Fruit fly (Drosophila melanogaster) whole organism, embryonic: ENCODE data around the gene EMC6.

Source experiments
- Atf3 ChIP-seq: fragments of 200-800 bp; sonication (Bioruptor generic); optimal IDR thresholded peaks from 3 replicates; lab custom pipeline; 2016; ENCODE audit warnings: missing biosample characterization, missing genetic modification characterization
- Awh ChIP-seq: fragments of 200-800 bp; sonication (Bioruptor generic); IDR thresholded peaks from 2 replicates; pipeline ENCODE4, ENCODE4 v1.3.6; 2022; ENCODE audit warnings: missing biosample characterization, missing genetic modification characterization
- BEAF-32 ChIP-seq: fragments of 200-800 bp; sonication (Bioruptor generic); optimal IDR thresholded peaks from 3 replicates; lab custom pipeline; 2017; ENCODE audit warnings: missing biosample characterization, missing genetic modification characterization, mild to moderate bottlenecking, moderate library complexity, missing genetic modification reagents
- CG11093 ChIP-seq: fragments of 200-800 bp; sonication (Bioruptor generic); IDR thresholded peaks from 3 replicates; pipeline ENCODE4 v1.3.6; 2022; ENCODE audit warnings: missing biosample characterization, missing genetic modification characterization
- CG12769 ChIP-seq: fragments of 200-800 bp; sonication (Bioruptor generic); optimal IDR thresholded peaks from 2 replicates; lab custom pipeline; 2019; ENCODE audit warnings: missing biosample characterization, mild to moderate bottlenecking, missing genetic modification characterization, moderate library complexity
- CG13624 ChIP-seq: fragments of 200-800 bp; sonication (Bioruptor generic); optimal IDR thresholded peaks from 2 replicates; lab custom pipeline; 2016; ENCODE audit warnings: missing biosample characterization, missing genetic modification characterization
- CG14860 ChIP-seq: fragments of 200-800 bp; sonication (Bioruptor generic); IDR thresholded peaks from 3 replicates; pipeline ENCODE4 v1.3.6; 2022; ENCODE audit warnings: missing biosample characterization, missing genetic modification characterization; ENCODE audit not compliant: partially characterized antibody
- CG15479 ChIP-seq: fragments of 200-800 bp; sonication (Bioruptor generic); optimal IDR thresholded peaks from 3 replicates; lab custom pipeline; 2019; ENCODE audit warnings: missing biosample characterization, mild to moderate bottlenecking, missing genetic modification characterization, moderate library complexity
- CG17385 ChIP-seq: fragments of 200-800 bp; sonication (Bioruptor generic); optimal IDR thresholded peaks from 3 replicates; lab custom pipeline; 2018; ENCODE audit warnings: missing biosample characterization, mild to moderate bottlenecking, missing genetic modification characterization
- CG18011 ChIP-seq: fragments of 200-800 bp; sonication (Bioruptor generic); optimal IDR thresholded peaks from 2 replicates; lab custom pipeline; 2017; ENCODE audit warnings: missing biosample characterization, missing genetic modification characterization, mild to moderate bottlenecking, moderate library complexity, missing genotype
- CG18619 ChIP-seq: fragments of 200-800 bp; sonication (Bioruptor generic); optimal IDR thresholded peaks from 3 replicates; lab custom pipeline; 2017; ENCODE audit warnings: missing biosample characterization, mild to moderate bottlenecking, missing genetic modification characterization
- CG31224 ChIP-seq: fragments of 200-800 bp; sonication (Bioruptor generic); IDR thresholded peaks from 2 replicates; pipeline ENCODE4 v1.3.6; 2022; ENCODE audit warnings: missing biosample characterization, missing genetic modification characterization
- CG31365 ChIP-seq: fragments of 200-800 bp; sonication (Bioruptor generic); optimal IDR thresholded peaks from 2 replicates; lab custom pipeline; 2018; ENCODE audit warnings: missing biosample characterization, mild to moderate bottlenecking, missing genetic modification characterization
- CG34422 ChIP-seq: fragments of 200-800 bp; sonication (Bioruptor generic); IDR thresholded peaks from 3 replicates; pipeline ENCODE4 v1.3.6; 2022; ENCODE audit warnings: missing biosample characterization, missing genetic modification characterization
- CG3995 ChIP-seq: fragments of 200-800 bp; sonication (Bioruptor generic); optimal IDR thresholded peaks from 3 replicates; lab custom pipeline; 2016; ENCODE audit warnings: missing biosample characterization, missing genetic modification characterization
- CG4360 ChIP-seq: fragments of 200-800 bp; sonication (Bioruptor generic); IDR thresholded peaks from 2 replicates; pipeline ENCODE4 v1.3.6; 2022; ENCODE audit warnings: missing biosample characterization, missing genetic modification characterization
- CG4617 ChIP-seq: fragments of 200-800 bp; sonication (Bioruptor generic); optimal IDR thresholded peaks from 3 replicates; lab custom pipeline; 2016; ENCODE audit warnings: missing biosample characterization, missing genetic modification characterization, borderline replicate concordance
- CG6175 ChIP-seq: fragments of 200-800 bp; sonication (Bioruptor generic); IDR thresholded peaks from 3 replicates; pipeline ENCODE4 v1.3.6; 2022; ENCODE audit warnings: missing biosample characterization, missing genetic modification characterization
- CG6272 ChIP-seq: fragments of 200-800 bp; sonication (Bioruptor generic); IDR thresholded peaks from 2 replicates; pipeline ENCODE4 v1.3.6; 2022; ENCODE audit warnings: missing biosample characterization, missing genetic modification characterization
- CG7357 ChIP-seq: fragments of 200-800 bp; sonication (Bioruptor generic); IDR thresholded peaks from 3 replicates; pipeline ENCODE4 v1.3.6; 2022; ENCODE audit warnings: missing biosample characterization, missing genetic modification characterization
- CG9817 ChIP-seq: fragments of 200-800 bp; sonication (Bioruptor generic); optimal IDR thresholded peaks from 2 replicates; lab custom pipeline; 2018; ENCODE audit warnings: missing biosample characterization, mild to moderate bottlenecking, missing genetic modification characterization, moderate library complexity
- Camta ChIP-seq: fragments of 200-800 bp; sonication (Bioruptor generic); optimal IDR thresholded peaks from 2 replicates; lab custom pipeline; 2016; ENCODE audit warnings: missing biosample characterization, missing genetic modification characterization
- Dip2 ChIP-seq: fragments of 200-800 bp; sonication (Bioruptor generic); IDR thresholded peaks from 2 replicates; pipeline ENCODE4 v1.3.6; 2022; ENCODE audit warnings: missing biosample characterization, missing genetic modification characterization
- Elba2 ChIP-seq: fragments of 200-800 bp; sonication (Bioruptor generic); optimal IDR thresholded peaks from 3 replicates; lab custom pipeline; 2016; ENCODE audit warnings: missing biosample characterization, missing genetic modification characterization
- Gug ChIP-seq: fragments of 200-800 bp; sonication (Bioruptor generic); IDR thresholded peaks from 4 replicates; pipeline ENCODE4 v1.3.6; 2022; ENCODE audit warnings: missing biosample characterization, missing genetic modification characterization
- Hr78 ChIP-seq, 2 experiments: fragments of 200-800 bp in 1 of 2; fragments of >200 bp in 1 of 2; sonication (Bioruptor generic) in 1 of 2; optimal IDR thresholded peaks; 2 replicates each; lab custom pipeline; 2017 to 2019; ENCODE audit warnings: missing biosample characterization in 2 of 2, missing genetic modification characterization in 2 of 2, mild to moderate bottlenecking in 1 of 2, moderate library complexity in 1 of 2
- Hsf ChIP-seq: fragments of 200-800 bp; sonication (Bioruptor generic); optimal IDR thresholded peaks from 3 replicates; lab custom pipeline; 2016; ENCODE audit warnings: missing biosample characterization, missing genetic modification characterization
- NC2α ChIP-seq: fragments of 200-800 bp; sonication (Bioruptor generic); optimal IDR thresholded peaks from 2 replicates; lab custom pipeline; 2016; ENCODE audit warnings: missing biosample characterization, missing genetic modification characterization
- Nf-YA ChIP-seq: fragments of 200-800 bp; sonication (Bioruptor generic); IDR thresholded peaks from 2 replicates; pipeline ENCODE4 v1.3.6; 2022; ENCODE audit warnings: missing biosample characterization, missing genetic modification characterization
- NfI ChIP-seq: fragments of 200-800 bp; sonication (Bioruptor generic); optimal IDR thresholded peaks from 3 replicates; lab custom pipeline; 2018; ENCODE audit warnings: missing biosample characterization, mild to moderate bottlenecking, missing genetic modification characterization, moderate library complexity
- Xrp1 ChIP-seq: fragments of 200-800 bp; sonication (Bioruptor generic); IDR thresholded peaks from 2 replicates; pipeline ENCODE4 v1.3.6; 2022; ENCODE audit warnings: missing biosample characterization, missing genetic modification characterization
- ap ChIP-seq: fragments of 200-800 bp; sonication (Bioruptor generic); IDR thresholded peaks from 2 replicates; pipeline ENCODE4 v1.3.6; 2022; ENCODE audit warnings: missing biosample characterization, missing genetic modification characterization
- ci ChIP-seq: fragments of 200-800 bp; sonication (Bioruptor generic); IDR thresholded peaks from 3 replicates; pipeline ENCODE4 v1.3.6; 2022; ENCODE audit warnings: missing biosample characterization, missing genetic modification characterization
- crc ChIP-seq: fragments of 200-800 bp; sonication (Bioruptor generic); optimal IDR thresholded peaks from 2 replicates; lab custom pipeline; 2016; ENCODE audit warnings: missing biosample characterization, missing genetic modification characterization
- dmrt11E ChIP-seq: fragments of 200-800 bp; sonication (Bioruptor generic); optimal IDR thresholded peaks from 3 replicates; lab custom pipeline; 2018; ENCODE audit warnings: missing biosample characterization, mild to moderate bottlenecking, missing genetic modification characterization, moderate library complexity
- en ChIP-seq: fragments of 200-800 bp; sonication (Bioruptor generic); optimal IDR thresholded peaks from 2 replicates; lab custom pipeline; 2016; ENCODE audit warnings: missing biosample characterization, missing genetic modification characterization
- kni ChIP-seq: fragments of 200-800 bp; sonication (Bioruptor generic); optimal IDR thresholded peaks from 3 replicates; lab custom pipeline; 2017; ENCODE audit warnings: mild to moderate bottlenecking, missing biosample characterization, missing genetic modification reagents, missing genetic modification characterization
- lbe ChIP-seq: fragments of 200-800 bp; sonication (Bioruptor generic); optimal IDR thresholded peaks from 2 replicates; lab custom pipeline; 2016; ENCODE audit warnings: missing biosample characterization, mild to moderate bottlenecking, missing genetic modification characterization
- lov ChIP-seq, 2 experiments: fragments of 200-800 bp in 1 of 2; fragments of >200 bp in 1 of 2; sonication (Bioruptor generic) in 1 of 2; IDR thresholded peaks in 1 of 2; optimal IDR thresholded peaks in 1 of 2; 2 replicates in 1 of 2; 3 replicates in 1 of 2; pipeline versions ENCODE4 v1.3.6 to Lab custom; 2017 to 2022; ENCODE audit warnings: missing biosample characterization in 1 of 2, missing genetic modification characterization in 1 of 2
- nmo ChIP-seq: fragments of 200-800 bp; sonication (Bioruptor generic); optimal IDR thresholded peaks from 2 replicates; lab custom pipeline; 2018; ENCODE audit warnings: missing biosample characterization, mild to moderate bottlenecking, missing genetic modification characterization, moderate library complexity
- pan ChIP-seq, 4 experiments: fragments of >200 bp in 3 of 4; fragments of 200-800 bp in 1 of 4; sonication (Bioruptor generic) in 1 of 4; optimal IDR thresholded peaks in 3 of 4; IDR thresholded peaks in 1 of 4; 2 replicates each; pipeline versions ENCODE4 v1.3.6 to Lab custom; 2017 to 2022; ENCODE audit warnings: missing biosample characterization in 2 of 4, missing genetic modification characterization in 2 of 4, mixed read lengths in 1 of 4
- pros ChIP-seq: fragments of 200-800 bp; sonication (Bioruptor generic); optimal IDR thresholded peaks from 3 replicates; lab custom pipeline; 2019; ENCODE audit warnings: missing biosample characterization, mild to moderate bottlenecking, missing genetic modification characterization, moderate library complexity
- ranshi ChIP-seq: fragments of 200-800 bp; sonication (Bioruptor generic); IDR thresholded peaks from 2 replicates; pipeline ENCODE4 v1.3.6; 2022; ENCODE audit warnings: missing biosample characterization, missing genetic modification characterization
- sima ChIP-seq: fragments of 200-800 bp; sonication (Bioruptor generic); optimal IDR thresholded peaks from 2 replicates; lab custom pipeline; 2016; ENCODE audit warnings: missing biosample characterization, missing genetic modification characterization
- so ChIP-seq: fragments of 200-800 bp; sonication (Bioruptor generic); IDR thresholded peaks from 3 replicates; pipeline ENCODE4 v1.3.6; 2022; ENCODE audit warnings: missing biosample characterization, missing genetic modification characterization
- tll ChIP-seq, 2 experiments: fragments of 200-800 bp in 1 of 2; fragments of >200 bp in 1 of 2; sonication (Bioruptor generic) in 1 of 2; optimal IDR thresholded peaks; 2 replicates each; lab custom pipeline; 2017 to 2019; ENCODE audit warnings: missing biosample characterization in 2 of 2, missing genetic modification characterization in 2 of 2, mild to moderate bottlenecking in 1 of 2, moderate library complexity in 1 of 2
- tup ChIP-seq: fragments of 200-800 bp; sonication (Bioruptor generic); optimal IDR thresholded peaks from 2 replicates; lab custom pipeline; 2016; ENCODE audit warnings: missing biosample characterization, mild to moderate bottlenecking, missing genetic modification characterization, moderate library complexity
- twi ChIP-seq: fragments of 200-800 bp; optimal IDR thresholded peaks from 2 replicates; lab custom pipeline; 2019; ENCODE audit warnings: missing biosample characterization, mild to moderate bottlenecking, missing genetic modification characterization, moderate library complexity

The EMC6 gene

DNA sequence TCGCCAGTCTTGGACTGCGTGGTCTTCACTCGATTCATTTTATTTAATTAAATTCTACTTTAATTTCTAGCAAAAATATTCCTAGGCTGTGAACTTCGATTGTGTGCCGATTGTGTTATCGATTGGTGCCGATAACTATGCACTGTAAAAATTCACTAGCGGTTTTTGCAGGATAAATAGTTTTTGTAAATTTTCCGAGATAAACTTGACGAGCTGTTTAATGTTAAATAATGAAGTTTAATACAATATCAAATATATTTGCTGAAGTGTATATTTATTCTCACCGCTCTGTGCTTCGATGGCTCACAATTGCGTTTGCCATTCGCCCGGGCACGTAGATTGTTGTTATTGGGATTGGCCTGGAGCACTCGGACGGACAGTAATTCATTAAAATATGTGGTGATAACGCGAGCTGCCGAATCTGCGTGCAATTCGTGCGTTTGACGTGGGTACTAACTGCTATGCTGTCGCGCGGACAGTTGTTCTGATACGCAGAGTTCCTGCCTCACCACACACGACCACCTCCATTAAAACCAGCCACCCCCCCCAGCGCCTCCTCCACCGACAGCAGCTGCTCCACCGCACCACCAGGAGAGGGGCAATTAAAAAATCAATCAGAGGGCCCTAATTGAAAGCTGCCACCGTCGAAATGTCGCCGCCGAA, at the start of gene EMC6, which contains the start of gene Hr96 (continued):
- no peak for TF ChIP-seq Hr78 (GFP tag; optimal IDR thresholded peaks at IDR 0.05; lab: Kevin White, UChicago)
- peak; percentile 79 for TF ChIP-seq Nf-YA (GFP tag; lab: Robert Waterston, UW)
- peak; percentile 80 for TF ChIP-seq NC2α (GFP tag; lab: Kevin White, UChicago)
- peak; percentile 91 for TF ChIP-seq CG6272 (GFP tag; lab: Robert Waterston, UW)
- peak; percentile 87 for TF ChIP-seq CG6175
- peak; percentile 94 for TF ChIP-seq NfI (GFP tag; lab: Kevin White, UChicago)
- TF ChIP-seq Camta (GFP tag; lab: Kevin White, UChicago): peak; percentile 93
- peak; percentile 72 for TF ChIP-seq CG3995 (GFP tag; lab: Kevin White, UChicago)
- TF ChIP-seq Gug (GFP tag; lab: Robert Waterston, UW): peak; percentile 93
- TF ChIP-seq CG4360 (GFP tag; lab: Robert Waterston, UW): peak; percentile 75
- peak; percentile 76 for TF ChIP-seq kni (GFP tag; lab: Kevin White, UChicago)
- peak; percentile 36 for TF ChIP-seq sima
- TF ChIP-seq CG34422: peak; percentile 89
- TF ChIP-seq ci (GFP tag; lab: Robert Waterston, UW): peak; percentile 95
- TF ChIP-seq nmo (GFP tag; lab: Kevin White, UChicago): peak; percentile 94
- peak; percentile 83 for TF ChIP-seq CG18011 (GFP tag; lab: Kevin White, UChicago)
- peak; percentile 94 for TF ChIP-seq CG9817 (tag; lab: Kevin White, UChicago)
- TF ChIP-seq pan (optimal IDR thresholded peaks at IDR 0.05; lab: Kevin White, UChicago): no peak
- peak in 1 of 2 experiments; percentile 94 for TF ChIP-seq pan (GFP tag; optimal IDR thresholded peaks at IDR 0.05 in 1 of 2, IDR thresholded peaks at IDR 0.05 in 1 of 2)
- peak; percentile 84 for TF ChIP-seq twi (tag; lab: Kevin White, UChicago)
- peak; percentile 98 for TF ChIP-seq CG12769 (tag; lab: Kevin White, UChicago)
- TF ChIP-seq Elba2 (GFP tag; lab: Kevin White, UChicago): peak; percentile 78
- peak; percentile 66 for TF ChIP-seq BEAF-32 (GFP tag; lab: Kevin White, UChicago)
- no peak for TF ChIP-seq lov (optimal IDR thresholded peaks at IDR 0.05; lab: Kevin White, UChicago)
- peak; percentile 89 for TF ChIP-seq lov (GFP tag; IDR thresholded peaks at IDR 0.05; lab: Robert Waterston, UW)
- peak; percentile 91 for TF ChIP-seq CG18619 (GFP tag; lab: Kevin White, UChicago)
- peak; percentile 91 for TF ChIP-seq ranshi (GFP tag; lab: Robert Waterston, UW)
- peak; percentile 87 for TF ChIP-seq CG17385
- peak in 1 of 2 experiments; percentile 34 for TF ChIP-seq tll (GFP tag; optimal IDR thresholded peaks at IDR 0.05; lab: Kevin White, UChicago)
- peak; percentile 91 for TF ChIP-seq Atf3
- TF ChIP-seq CG7357 (GFP tag; lab: Robert Waterston, UW): peak; percentile 82
- peak; percentile 93 for TF ChIP-seq so (GFP tag; lab: Robert Waterston, UW)
- TF ChIP-seq CG31365: peak; percentile 66
- peak; percentile 90 for TF ChIP-seq dmrt11E (tag; lab: Kevin White, UChicago)
- TF ChIP-seq CG15479: no peak
- peak; percentile 92 for TF ChIP-seq Awh (GFP tag; lab: Robert Waterston, UW)
- TF ChIP-seq CG14860: peak; percentile 64
- TF ChIP-seq Dip2 (GFP tag; lab: Robert Waterston, UW): no peak
- TF ChIP-seq ap: peak; percentile 74
- TF ChIP-seq CG11093: peak; percentile 75; the same call in 2 of the 3 replicates
- peak; percentile 83 for TF ChIP-seq CG31224
- TF ChIP-seq crc (GFP tag; lab: Kevin White, UChicago): peak; percentile 77
- peak; percentile 91 for TF ChIP-seq tup (GFP tag; lab: Kevin White, UChicago)
- peak; percentile 99 for TF ChIP-seq CG4617 (GFP tag; lab: Kevin White, UChicago)
- peak; percentile 80 for TF ChIP-seq en (GFP tag; lab: Kevin White, UChicago)
- TF ChIP-seq lbe (GFP tag; lab: Kevin White, UChicago): peak; percentile 92
- no peak for TF ChIP-seq pros (GFP tag; lab: Kevin White, UChicago)
- TF ChIP-seq CG13624: peak; percentile 96
- peak; percentile 96 for TF ChIP-seq Xrp1
- peak; percentile 96 for TF ChIP-seq Hsf (GFP tag; lab: Kevin White, UChicago)
